Fruit fly (Drosophila melanogaster): ENCODE results near the gene CG6765.

dm6 chr3L:8559754-8560328 lies 47.3 kb downstream of the CG6765 start:
- TF ChIP-seq CTCF (optimal IDR thresholded peaks at IDR 0.05), result no peak
- no peak for TF ChIP-seq CG8478 (optimal IDR thresholded peaks at IDR 0.05)
